Fruit fly (Drosophila melanogaster) whole organism, wandering third instar larva: ENCODE measurements around the gene TRAM.

Experiments
- Abd-B ChIP-seq: fragments of >200 bp; optimal IDR thresholded peaks from 2 replicates; lab custom pipeline; 2017; ENCODE audit warnings: missing biosample characterization, missing genetic modification characterization
- CG32264 ChIP-seq: fragments of 200-800 bp; sonication (Bioruptor generic); optimal IDR thresholded peaks from 2 replicates; lab custom pipeline; 2016; ENCODE audit warnings: missing biosample characterization, missing genetic modification characterization
- CG9705 ChIP-seq: fragments of 200-800 bp; sonication (Bioruptor generic); optimal IDR thresholded peaks from 2 replicates; lab custom pipeline; 2018; ENCODE audit warnings: missing biosample characterization, mild to moderate bottlenecking, missing genetic modification characterization
- CrebA ChIP-seq: fragments of 200-800 bp; sonication (Bioruptor generic); optimal IDR thresholded peaks from 2 replicates; lab custom pipeline; 2016; ENCODE audit warnings: missing biosample characterization, mild to moderate bottlenecking, missing genetic modification characterization, borderline replicate concordance
- Dfd ChIP-seq: fragments of >200 bp; optimal IDR thresholded peaks from 2 replicates; lab custom pipeline; 2017; ENCODE audit warnings: missing biosample characterization, missing genetic modification characterization
- Dif ChIP-seq: fragments of 200-275, 200-300 bp; sonication (Bioruptor generic); optimal IDR thresholded peaks from 2 replicates; lab custom pipeline; 2018; ENCODE audit warnings: missing biosample characterization, missing genetic modification characterization; ENCODE audit not compliant: partially characterized antibody
- GATAd ChIP-seq: sonication (Bioruptor generic); optimal IDR thresholded peaks from 2 replicates; lab custom pipeline; 2016; ENCODE audit warnings: missing biosample characterization, missing genetic modification characterization
- HLH106 ChIP-seq: fragments of 200-800 bp; optimal IDR thresholded peaks from 3 replicates; lab custom pipeline; 2019; ENCODE audit warnings: missing biosample characterization, mild to moderate bottlenecking, missing genetic modification characterization, moderate library complexity
- Hnf4 ChIP-seq: fragments of 200-800 bp; sonication (Bioruptor generic); optimal IDR thresholded peaks from 2 replicates; lab custom pipeline; 2016; ENCODE audit warnings: missing biosample characterization, mild to moderate bottlenecking, missing genetic modification characterization
- Hr78 ChIP-seq: fragments of >200 bp; optimal IDR thresholded peaks from 2 replicates; lab custom pipeline; 2017; ENCODE audit warnings: missing biosample characterization, missing genetic modification characterization
- Hr83 ChIP-seq: fragments of 200-300 bp; sonication (Bioruptor generic); optimal IDR thresholded peaks from 2 replicates; lab custom pipeline; 2016; ENCODE audit warnings: missing biosample characterization, mild to moderate bottlenecking, missing genetic modification characterization, moderate library complexity; ENCODE audit not compliant: poor library complexity, severe bottlenecking
- Jra ChIP-seq: sonication (Bioruptor generic); optimal IDR thresholded peaks from 2 replicates; lab custom pipeline; 2016; ENCODE audit warnings: missing biosample characterization, missing genetic modification characterization
- Mio ChIP-seq: sonication (Bioruptor generic); optimal IDR thresholded peaks from 2 replicates; lab custom pipeline; 2016; ENCODE audit warnings: missing biosample characterization, missing genetic modification characterization
- Myc ChIP-seq: fragments of >200 bp; optimal IDR thresholded peaks from 2 replicates; lab custom pipeline; 2017
- N ChIP-seq: fragments of >200 bp; optimal IDR thresholded peaks from 2 replicates; lab custom pipeline; 2018; ENCODE audit warnings: missing biosample characterization, missing external identifiers, missing genetic modification characterization
- OdsH ChIP-seq: fragments of 200-800 bp; sonication (Bioruptor generic); optimal IDR thresholded peaks from 2 replicates; lab custom pipeline; 2016; ENCODE audit warnings: missing biosample characterization, mild to moderate bottlenecking, missing genetic modification characterization
- Rel ChIP-seq, 2 experiments: fragments of 200-800 bp; sonication (Bioruptor generic) in 1 of 2; optimal IDR thresholded peaks; 2 replicates in 1 of 2; 3 replicates in 1 of 2; lab custom pipeline; 2016 to 2019; ENCODE audit warnings: mild to moderate bottlenecking in 2 of 2, missing biosample characterization in 2 of 2, missing genetic modification characterization in 2 of 2, moderate library complexity in 1 of 2
- Sp1 ChIP-seq: fragments of 200-800 bp; sonication (Bioruptor generic); optimal IDR thresholded peaks from 3 replicates; lab custom pipeline; 2019; ENCODE audit warnings: missing biosample characterization, mild to moderate bottlenecking, missing genetic modification characterization, moderate library complexity
- Vsx2 ChIP-seq: fragments of 200-300, 225-300 bp; sonication (Bioruptor generic); optimal IDR thresholded peaks from 2 replicates; lab custom pipeline; 2018; ENCODE audit warnings: missing biosample characterization, missing genetic modification characterization; ENCODE audit not compliant: partially characterized antibody
- br ChIP-seq: fragments of 200-800 bp; sonication (Bioruptor generic); optimal IDR thresholded peaks from 2 replicates; lab custom pipeline; 2016; ENCODE audit warnings: missing biosample characterization, missing genetic modification characterization
- brk ChIP-seq: fragments of 200-800 bp; sonication (Bioruptor generic); optimal IDR thresholded peaks from 2 replicates; lab custom pipeline; 2016; ENCODE audit warnings: missing biosample characterization, mild to moderate bottlenecking, missing genetic modification characterization
- dl ChIP-seq, 2 experiments: fragments of 175-275, 200-275 bp in 1 of 2; fragments of 200-275 bp in 1 of 2; sonication (Bioruptor generic); optimal IDR thresholded peaks; lab custom pipeline; 2018; ENCODE audit warnings: mild to moderate bottlenecking in 2 of 2, missing biosample characterization in 2 of 2, missing genetic modification characterization in 2 of 2, moderate library complexity in 2 of 2; ENCODE audit not compliant: partially characterized antibody in 2 of 2, insufficient read depth in 1 of 2
- dmrt93B ChIP-seq: fragments of 200-800 bp; sonication (Bioruptor generic); optimal IDR thresholded peaks from 2 replicates; lab custom pipeline; 2018; ENCODE audit warnings: missing biosample characterization, mild to moderate bottlenecking, missing genetic modification characterization
- dsf ChIP-seq: sonication (Bioruptor generic); optimal IDR thresholded peaks from 2 replicates; lab custom pipeline; 2016; ENCODE audit warnings: missing biosample characterization, missing genetic modification characterization, borderline replicate concordance
- ey ChIP-seq: fragments of 200-800 bp; sonication (Bioruptor generic); optimal IDR thresholded peaks from 2 replicates; lab custom pipeline; 2016; ENCODE audit warnings: missing biosample characterization, missing genetic modification characterization
- foxo ChIP-seq, 2 experiments: fragments of 200-800 bp; sonication (Bioruptor generic); optimal IDR thresholded peaks; 2 replicates in 1 of 2; 3 replicates in 1 of 2; lab custom pipeline; 2016 to 2017; ENCODE audit warnings: missing biosample characterization in 2 of 2, missing genetic modification characterization in 2 of 2
- fru ChIP-seq: fragments of 200-800 bp; sonication (Bioruptor generic); optimal IDR thresholded peaks from 3 replicates; lab custom pipeline; 2016; ENCODE audit warnings: missing biosample characterization, mild to moderate bottlenecking, missing genetic modification characterization
- h ChIP-seq: fragments of 200-800 bp; sonication (Bioruptor generic); optimal IDR thresholded peaks from 3 replicates; lab custom pipeline; 2016; ENCODE audit warnings: missing biosample characterization, mild to moderate bottlenecking, missing genetic modification characterization
- jim ChIP-seq: fragments of 175-275, 200-325 bp; sonication (Bioruptor generic); optimal IDR thresholded peaks from 2 replicates; lab custom pipeline; 2016; ENCODE audit warnings: missing biosample characterization, mild to moderate bottlenecking, missing genetic modification characterization
- lola ChIP-seq: fragments of >200 bp; optimal IDR thresholded peaks from 2 replicates; lab custom pipeline; 2017; ENCODE audit warnings: missing biosample characterization, missing genetic modification characterization
- pan ChIP-seq: fragments of >200 bp; optimal IDR thresholded peaks from 2 replicates; lab custom pipeline; 2017
- psq ChIP-seq: fragments of 200-800 bp; sonication (Bioruptor generic); optimal IDR thresholded peaks from 3 replicates; lab custom pipeline; 2017; ENCODE audit warnings: missing biosample characterization, mild to moderate bottlenecking, missing genetic modification characterization, moderate library complexity
- rgr ChIP-seq: fragments of 200-800 bp; sonication (Bioruptor generic); optimal IDR thresholded peaks from 3 replicates; lab custom pipeline; 2016; ENCODE audit warnings: missing biosample characterization, mild to moderate bottlenecking, missing genetic modification characterization
- sage ChIP-seq: fragments of 200-800 bp; sonication (Bioruptor generic); optimal IDR thresholded peaks from 2 replicates; lab custom pipeline; 2016; ENCODE audit warnings: missing biosample characterization, mild to moderate bottlenecking, missing genetic modification characterization
- sv ChIP-seq: fragments of 200-800 bp; sonication (Bioruptor generic); optimal IDR thresholded peaks from 3 replicates; lab custom pipeline; 2016; ENCODE audit warnings: missing biosample characterization, missing genetic modification characterization
- tai ChIP-seq: sonication (Bioruptor generic); optimal IDR thresholded peaks from 2 replicates; lab custom pipeline; 2016; ENCODE audit warnings: missing biosample characterization, missing genetic modification characterization
- usp ChIP-seq: fragments of >200 bp; optimal IDR thresholded peaks from 2 replicates; lab custom pipeline; 2017; ENCODE audit warnings: missing biosample characterization, missing genetic modification characterization
- woc ChIP-seq: sonication (Bioruptor generic); optimal IDR thresholded peaks from 2 replicates; lab custom pipeline; 2016; ENCODE audit warnings: missing biosample characterization, mild to moderate bottlenecking, missing genetic modification characterization

Gene TRAM

DNA sequence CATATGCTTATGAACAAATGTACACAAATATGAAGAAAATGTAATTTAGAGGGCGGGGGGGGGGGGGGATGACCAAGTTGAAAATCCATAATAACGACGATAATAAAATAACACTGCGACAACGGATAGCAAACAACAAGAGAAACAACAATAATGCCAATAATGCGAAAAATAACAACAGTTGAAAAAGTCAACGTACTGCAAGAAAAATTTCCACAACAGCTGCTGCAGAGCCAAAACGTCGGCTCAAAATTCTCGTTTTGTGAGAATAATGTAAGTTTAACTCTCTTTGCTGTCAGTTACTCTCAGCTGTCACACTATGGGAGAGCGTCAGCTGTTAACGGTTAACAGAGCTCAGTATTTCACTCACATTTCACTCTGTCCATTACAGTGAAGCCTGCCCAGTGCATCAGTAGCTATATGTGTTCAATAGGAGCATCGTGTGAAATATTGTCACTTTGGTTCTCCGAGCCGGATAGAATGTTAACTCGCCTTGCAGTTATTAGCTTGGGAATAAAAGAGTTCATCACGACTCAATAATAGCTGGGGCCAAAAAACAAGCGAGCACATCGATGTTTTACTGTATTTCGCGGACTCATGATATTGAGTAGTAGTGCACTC lies 34.2 kb upstream of the TRAM start (continued):
- TF ChIP-seq Hnf4 (peak; percentile 84), CG32264 (peak; percentile 68), Rel (GFP tag; optimal IDR thresholded peaks at IDR 0.05; lab: Kevin White, UChicago) (no peak), Rel (tag; optimal IDR thresholded peaks at IDR 0.05; lab: Kevin White, UChicago) (peak; percentile 66)

DNA sequence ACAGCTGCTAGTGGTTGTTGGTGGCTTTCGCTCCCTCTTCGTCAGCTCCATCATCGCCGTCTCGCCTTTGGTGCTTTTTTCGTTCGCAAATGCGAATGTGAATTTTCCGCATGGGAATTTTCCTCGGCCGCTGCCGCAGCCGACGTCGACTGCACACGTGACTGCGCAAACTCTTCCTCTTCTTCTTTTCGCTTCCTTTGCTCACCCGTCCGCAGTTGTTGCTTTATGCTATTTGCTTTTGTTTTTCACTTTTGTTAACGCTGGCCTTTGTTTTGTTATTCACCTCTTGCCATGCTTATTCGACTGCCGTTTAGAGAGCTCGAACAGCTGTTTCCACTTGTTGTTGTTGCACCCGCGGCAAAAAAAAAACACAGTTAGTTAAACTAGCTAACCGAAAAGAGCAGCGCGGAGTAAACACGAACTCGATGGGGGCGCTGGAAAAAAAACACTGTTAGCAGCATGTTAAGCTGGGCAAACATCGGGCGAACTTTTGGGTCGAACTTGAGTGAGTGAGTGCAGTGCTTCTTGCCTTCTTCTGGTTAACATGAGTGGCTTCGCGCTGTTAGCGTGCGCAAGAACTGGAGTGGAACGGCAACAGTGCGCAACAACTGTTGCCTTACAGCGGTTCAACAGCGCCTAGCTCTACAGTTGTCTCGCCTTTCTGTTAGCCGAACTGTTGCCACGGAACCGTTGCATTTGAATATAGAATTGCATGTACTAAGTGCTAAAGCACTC lies 26.1 kb upstream of the TRAM start:
- TF ChIP-seq Abd-B (GFP tag; lab: Kevin White, UChicago) (no peak), HLH106 (tag; lab: Kevin White, UChicago) (no peak), psq (GFP tag; lab: Kevin White, UChicago) (peak; percentile 49)

DNA sequence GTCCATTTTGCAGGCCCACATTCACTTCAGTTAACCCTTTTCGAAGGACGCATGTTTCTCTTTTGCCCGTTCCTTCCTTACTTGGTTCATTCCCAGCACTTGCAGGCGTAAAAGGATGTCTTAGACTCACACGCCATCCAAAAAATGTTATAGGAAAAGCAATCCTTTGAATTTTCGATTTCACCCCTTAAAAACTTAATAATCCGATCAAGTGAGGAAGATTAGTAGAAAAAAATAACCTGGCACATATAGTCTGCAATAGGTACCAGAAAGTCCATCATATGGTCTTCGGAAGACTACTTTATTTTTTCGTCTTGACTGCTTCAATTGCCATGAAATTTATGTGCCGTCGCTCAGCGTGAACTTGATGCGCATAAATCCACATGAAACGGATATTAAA lies 13.7 kb upstream of the TRAM start:
- TF ChIP-seq GATAd = no peak
- no peak for TF ChIP-seq sv (GFP tag; lab: Kevin White, UChicago)
- no peak for TF ChIP-seq CrebA (GFP tag; lab: Kevin White, UChicago)
- no peak for TF ChIP-seq Hr83 (GFP tag; lab: Kevin White, UChicago)
- TF ChIP-seq ey (GFP tag; lab: Kevin White, UChicago) = peak; percentile 32
- no peak for TF ChIP-seq Dfd (GFP tag; lab: Kevin White, UChicago)
- TF ChIP-seq Hr78 (GFP tag; lab: Kevin White, UChicago) = no peak
- no peak for TF ChIP-seq woc (GFP tag; lab: Kevin White, UChicago)
- TF ChIP-seq fru (GFP tag; lab: Kevin White, UChicago) = no peak
- no peak for TF ChIP-seq Myc (lab: Kevin White, UChicago)
- TF ChIP-seq dsf (GFP tag; lab: Kevin White, UChicago) = no peak
- no peak for TF ChIP-seq foxo (GFP tag; optimal IDR thresholded peaks at IDR 0.05; lab: Kevin White, UChicago)
- no peak for TF ChIP-seq sage (GFP tag; lab: Kevin White, UChicago)
- no peak for TF ChIP-seq Dif (GFP tag; lab: Kevin White, UChicago)
- TF ChIP-seq CG9705 (GFP tag; lab: Kevin White, UChicago) = no peak
- no peak for TF ChIP-seq Rel (GFP tag; optimal IDR thresholded peaks at IDR 0.05; lab: Kevin White, UChicago)
- no peak for TF ChIP-seq Rel (tag; optimal IDR thresholded peaks at IDR 0.05; lab: Kevin White, UChicago)
- no peak for TF ChIP-seq Jra (GFP tag; lab: Kevin White, UChicago)
- TF ChIP-seq OdsH (GFP tag; lab: Kevin White, UChicago) = no peak
- TF ChIP-seq HLH106 (tag; lab: Kevin White, UChicago) = peak; percentile 17
- no peak for TF ChIP-seq pan
- no peak for TF ChIP-seq Sp1 (GFP tag; lab: Kevin White, UChicago)
- peak; percentile 49 for TF ChIP-seq h (GFP tag; lab: Kevin White, UChicago)
- TF ChIP-seq N (GFP tag; lab: Kevin White, UChicago) = no peak
- TF ChIP-seq lola (GFP tag; lab: Kevin White, UChicago) = no peak
- TF ChIP-seq dmrt93B (GFP tag; lab: Kevin White, UChicago) = no peak
- no peak for TF ChIP-seq Hnf4
- no peak for TF ChIP-seq Mio (GFP tag; lab: Kevin White, UChicago)
- no peak for TF ChIP-seq brk (GFP tag; lab: Kevin White, UChicago)
- TF ChIP-seq CG32264 = no peak
- TF ChIP-seq usp (GFP tag; lab: Kevin White, UChicago) = no peak
- no peak for TF ChIP-seq br (GFP tag; lab: Kevin White, UChicago)
- no peak for TF ChIP-seq dl (GFP tag; optimal IDR thresholded peaks at IDR 0.05; lab: Kevin White, UChicago; ENCODE audit: insufficient read depth in 1 of 2, partially characterized antibody in 2 of 2)
- TF ChIP-seq rgr (GFP tag; lab: Kevin White, UChicago) = peak; percentile 34
- TF ChIP-seq Vsx2 (GFP tag; lab: Kevin White, UChicago) = no peak
- TF ChIP-seq psq (GFP tag; lab: Kevin White, UChicago) = peak; percentile 8
- no peak for TF ChIP-seq tai (GFP tag; lab: Kevin White, UChicago)
- TF ChIP-seq Abd-B (GFP tag; lab: Kevin White, UChicago) = no peak
- TF ChIP-seq jim (GFP tag; lab: Kevin White, UChicago) = no peak
